Fruit fly (Drosophila melanogaster) whole organism: ENCODE results near the gene CG13066.

ENCODE experiments used
- CG8478 ChIP-seq: fragments of >200 bp; optimal IDR thresholded peaks from 2 replicates; lab custom pipeline; 2018; ENCODE audit warnings: inconsistent platforms
- Dll ChIP-seq: fragments of >200 bp; optimal IDR thresholded peaks from 2 replicates; lab custom pipeline; 2017
- EcR ChIP-seq, 2 experiments: fragments of >200 bp; optimal IDR thresholded peaks; 2 replicates each; lab custom pipeline; 2017; ENCODE audit warnings: missing biosample characterization in 2 of 2, missing genetic modification characterization in 2 of 2, missing genetic modification reagents in 2 of 2
- pan ChIP-seq: fragments of >200 bp; optimal IDR thresholded peaks from 2 replicates; lab custom pipeline; 2017
- usp ChIP-seq: fragments of >200 bp; optimal IDR thresholded peaks from 2 replicates; lab custom pipeline; 2017; ENCODE audit warnings: missing biosample characterization, missing genetic modification characterization, mixed read lengths

DNA sequence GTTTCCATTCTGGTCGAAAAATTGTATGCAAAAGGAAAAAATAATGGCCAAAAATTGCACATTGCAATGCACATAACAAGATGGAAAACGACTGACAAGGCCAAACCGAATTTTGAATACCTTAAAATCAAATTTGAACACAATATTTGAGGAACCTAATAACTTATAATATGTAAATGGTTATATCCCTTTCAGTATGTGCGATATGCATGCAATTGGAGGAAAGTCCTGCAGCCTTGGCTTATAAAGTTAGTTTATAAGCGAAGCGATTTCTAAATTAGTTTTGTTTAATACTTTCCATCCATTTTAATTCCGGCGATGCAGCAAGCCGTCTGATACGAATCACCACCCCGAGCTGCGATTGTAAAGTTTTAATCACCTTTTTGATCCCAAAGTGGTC is 47.5 kb upstream of the CG13066 start:
- no peak for TF ChIP-seq usp (GFP tag; lab: Kevin White, UChicago)
- no peak for TF ChIP-seq pan (lab: Kevin White, UChicago)
- TF ChIP-seq CG8478 (lab: Kevin White, UChicago) = no peak
- TF ChIP-seq Dll (lab: Kevin White, UChicago) = no peak
- TF ChIP-seq EcR (GFP tag; optimal IDR thresholded peaks at IDR 0.05; lab: Kevin White, UChicago) = no peak
